Worm (Caenorhabditis elegans): ENCODE data around the gene ZK637.4.

DNA sequence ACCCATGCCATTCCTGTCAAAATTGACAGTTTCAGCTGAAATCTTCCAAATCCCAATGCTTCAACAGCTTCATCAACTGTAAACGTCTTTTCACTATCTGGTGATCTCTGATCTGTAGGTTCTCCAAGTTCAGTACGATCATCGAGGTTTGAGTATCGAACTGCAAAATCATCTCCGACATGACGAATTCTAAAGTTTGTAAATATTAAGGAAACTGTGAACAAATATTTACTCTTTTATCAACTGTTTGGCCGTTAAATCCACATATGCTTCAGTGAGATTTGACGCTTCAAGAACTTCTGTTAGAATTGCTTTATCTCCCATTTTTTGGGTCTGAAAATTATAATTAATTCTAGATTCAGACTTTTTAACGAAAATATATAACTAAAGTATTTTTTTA, 8.4 kb upstream of the ZK637.4 start, which contains the start of gene svop-1:
- no peak for TF ChIP-seq pha-4 (tag; optimal IDR thresholded peaks at IDR 0.05)
- no peak for TF ChIP-seq ceh-34 (tag; optimal IDR thresholded peaks at IDR 0.05)
- TF ChIP-seq ceh-9 (tag; optimal IDR thresholded peaks at IDR 0.05): no peak
